Fruit fly (Drosophila melanogaster): ENCODE results near the gene CG43145.

CG43145 gene

dm6 chr2L:3719414-3719959, 17.9 kb downstream of the CG43145 start (continued):
- TF ChIP-seq twi (tag; optimal IDR thresholded peaks at IDR 0.05) (no peak), z (GFP tag; IDR thresholded peaks at IDR 0.05) (no peak), jigr1 (GFP tag; IDR thresholded peaks at IDR 0.05) (no peak), CG3847 (GFP tag; IDR thresholded peaks at IDR 0.05) (no peak), CG9817 (tag; optimal IDR thresholded peaks at IDR 0.05) (peak; percentile 14), CG10431 (GFP tag; optimal IDR thresholded peaks at IDR 0.05) (no peak), abd-A (tag; optimal IDR thresholded peaks at IDR 0.05) (no peak), CG31441 (GFP tag; IDR thresholded peaks at IDR 0.05) (no peak; the same call in 1 of the 2 replicates), CG12219 (GFP tag; optimal IDR thresholded peaks at IDR 0.05) (peak; percentile 21), psq (GFP tag; optimal IDR thresholded peaks at IDR 0.05) (no peak), CG10959 (GFP tag; IDR thresholded peaks at IDR 0.05) (no peak), bsh (GFP tag; optimal IDR thresholded peaks at IDR 0.05) (peak in 1 of 2 experiments; percentile 43), CG8089 (GFP tag; optimal IDR thresholded peaks at IDR 0.05) (no peak), Oli (tag; optimal IDR thresholded peaks at IDR 0.05) (peak; percentile 41), PHDP (tag; optimal IDR thresholded peaks at IDR 0.05) (peak; percentile 36), Poxn (GFP tag; IDR thresholded peaks at IDR 0.05) (no peak), CG32532 (GFP tag; IDR thresholded peaks at IDR 0.05) (peak; percentile 36; the same call in 1 of the 2 replicates), nau (GFP tag; optimal IDR thresholded peaks at IDR 0.05) (peak; percentile 39), Med (GFP tag) (peak; percentile 86), tap (tag; optimal IDR thresholded peaks at IDR 0.05) (peak; percentile 17), CG3065 (GFP tag; optimal IDR thresholded peaks at IDR 0.05) (no peak), ttk (GFP tag; IDR thresholded peaks at IDR 0.05) (no peak), Hey (tag; optimal IDR thresholded peaks at IDR 0.05) (no peak), salm (tag; optimal IDR thresholded peaks at IDR 0.05) (no peak), E2f2 (GFP tag; IDR thresholded peaks at IDR 0.05) (peak; percentile 16; the same call in 1 of the 2 replicates), corto (GFP tag; optimal IDR thresholded peaks at IDR 0.05) (no peak), Sox100B (GFP tag; optimal IDR thresholded peaks at IDR 0.05) (peak; percentile 39), CG18619 (GFP tag; optimal IDR thresholded peaks at IDR 0.05) (peak; percentile 8), CTCF (GFP tag; optimal IDR thresholded peaks at IDR 0.05) (peak; percentile 35), CG33557 (GFP tag; optimal IDR thresholded peaks at IDR 0.05) (no peak), gsb (GFP tag; IDR thresholded peaks at IDR 0.05) (0 out of 2 replicates have a peak, but pooled peaks have one; percentile 5), Xrp1 (GFP tag; IDR thresholded peaks at IDR 0.05) (0 out of 2 replicates have a peak, but pooled peaks have one; percentile 21), zen (tag; optimal IDR thresholded peaks at IDR 0.05) (no peak), NC2β (GFP tag; optimal IDR thresholded peaks at IDR 0.05) (no peak), Dad (GFP tag; optimal IDR thresholded peaks at IDR 0.05) (no peak), mam (GFP tag; optimal IDR thresholded peaks at IDR 0.05) (peak; percentile 6), zfh2 (GFP tag; optimal IDR thresholded peaks at IDR 0.05) (no peak)

- no peak for TF ChIP-seq tgo (GFP tag; IDR thresholded peaks at IDR 0.05)
- TF ChIP-seq CG18599 (GFP tag; optimal IDR thresholded peaks at IDR 0.05) = peak; percentile 4
- TF ChIP-seq cas (GFP tag; IDR thresholded peaks at IDR 0.05) = 0 out of 2 replicates have a peak, but pooled peaks have one; percentile 15
- peak; percentile 70 for TF ChIP-seq abd-A (tag; optimal IDR thresholded peaks at IDR 0.05)
- TF ChIP-seq kah (GFP tag; optimal IDR thresholded peaks at IDR 0.05) = peak; percentile 41
- peak; percentile 26 for TF ChIP-seq CG10274 (GFP tag; optimal IDR thresholded peaks at IDR 0.05)
- TF ChIP-seq Six4 (GFP tag; optimal IDR thresholded peaks at IDR 0.05) = no peak
- no peak for TF ChIP-seq crc (GFP tag; optimal IDR thresholded peaks at IDR 0.05)
- TF ChIP-seq CG12104 (GFP tag; optimal IDR thresholded peaks at IDR 0.05) = no peak
- peak; percentile 94 for TF ChIP-seq scrt (GFP tag; optimal IDR thresholded peaks at IDR 0.05)
- 0 out of 4 replicates have a peak, but pooled peaks have one; percentile 40 for TF ChIP-seq chinmo (GFP tag; IDR thresholded peaks at IDR 0.05; ENCODE audit: partially characterized antibody)
These were observed 28.0 kb downstream of the CG43145 start for dm6 chr2L:3729635-3730034.
